Fruit fly (Drosophila melanogaster) whole organism, embryonic: ENCODE results near the gene Der-2.
A peak's percentile ranks its signal among the peaks of the same experiment; 100 is the strongest.

ENCODE experiments used
- ATbp ChIP-seq: fragments of 200-800 bp; sonication (Bioruptor generic); optimal IDR thresholded peaks from 2 replicates; lab custom pipeline; 2017; ENCODE audit warnings: missing biosample characterization, mild to moderate bottlenecking, missing genetic modification characterization, missing genetic modification reagents
- Atf6 ChIP-seq: fragments of 200-800 bp; sonication (Bioruptor generic); IDR thresholded peaks from 2 replicates; pipeline ENCODE4 v1.3.6; 2022; ENCODE audit warnings: missing biosample characterization, missing genetic modification characterization
- Awh ChIP-seq: fragments of 200-800 bp; sonication (Bioruptor generic); IDR thresholded peaks from 2 replicates; pipeline ENCODE4, ENCODE4 v1.3.6; 2022; ENCODE audit warnings: missing biosample characterization, missing genetic modification characterization
- BtbVII ChIP-seq: fragments of 200-800 bp; sonication (Bioruptor generic); optimal IDR thresholded peaks from 3 replicates; lab custom pipeline; 2017; ENCODE audit warnings: missing biosample characterization, mild to moderate bottlenecking, missing genetic modification characterization
- CG10321 ChIP-seq: fragments of 200-800 bp; sonication (Bioruptor generic); IDR thresholded peaks from 2 replicates; pipeline ENCODE4 v1.3.6; 2022; ENCODE audit warnings: missing biosample characterization, missing genetic modification characterization
- CG10366 ChIP-seq: fragments of 200-800 bp; sonication (Bioruptor generic); IDR thresholded peaks from 2 replicates; pipeline ENCODE4 v1.3.6; 2022; ENCODE audit warnings: missing biosample characterization, missing genetic modification characterization
- CG10431 ChIP-seq: fragments of 200-800 bp; sonication (Bioruptor generic); optimal IDR thresholded peaks from 3 replicates; lab custom pipeline; 2018; ENCODE audit warnings: missing biosample characterization, mild to moderate bottlenecking, missing genetic modification characterization
- CG11456 ChIP-seq: fragments of 200-800 bp; sonication (Bioruptor generic); IDR thresholded peaks from 3 replicates; pipeline ENCODE4 v1.3.6; 2022; ENCODE audit warnings: missing biosample characterization, missing genetic modification characterization
- CG13296 ChIP-seq: fragments of 200-800 bp; sonication (Bioruptor generic); optimal IDR thresholded peaks from 3 replicates; lab custom pipeline; 2018; ENCODE audit warnings: missing biosample characterization, mild to moderate bottlenecking, missing genetic modification characterization
- CG1529 ChIP-seq: fragments of 200-800 bp; sonication (Bioruptor generic); optimal IDR thresholded peaks from 3 replicates; lab custom pipeline; 2018; ENCODE audit warnings: missing biosample characterization, missing genetic modification characterization
- CG1647 ChIP-seq: fragments of 200-800 bp; sonication (Bioruptor generic); optimal IDR thresholded peaks from 3 replicates; lab custom pipeline; 2016; ENCODE audit warnings: missing biosample characterization, missing genetic modification characterization
- CG18619 ChIP-seq: fragments of 200-800 bp; sonication (Bioruptor generic); optimal IDR thresholded peaks from 3 replicates; lab custom pipeline; 2017; ENCODE audit warnings: missing biosample characterization, mild to moderate bottlenecking, missing genetic modification characterization
- CG2116 ChIP-seq: fragments of 200-800 bp; sonication (Bioruptor generic); optimal IDR thresholded peaks from 3 replicates; lab custom pipeline; 2018; ENCODE audit warnings: missing biosample characterization, mild to moderate bottlenecking, missing genetic modification characterization
- CG31441 ChIP-seq: fragments of 200-800 bp; sonication (Bioruptor generic); IDR thresholded peaks from 2 replicates; pipeline ENCODE4 v1.3.6; 2022; ENCODE audit warnings: missing biosample characterization, missing genetic modification characterization
- CG4404 ChIP-seq: fragments of 200-800 bp; sonication (Bioruptor generic); IDR thresholded peaks from 2 replicates; pipeline ENCODE4 v1.3.6; 2022; ENCODE audit warnings: missing biosample characterization, missing genetic modification characterization
- CG5180 ChIP-seq: fragments of 200-800 bp; sonication (Bioruptor generic); optimal IDR thresholded peaks from 3 replicates; lab custom pipeline; 2017; ENCODE audit warnings: missing biosample characterization, missing genetic modification characterization, mild to moderate bottlenecking, moderate library complexity, missing genetic modification reagents
- CG6683 ChIP-seq: fragments of 200-800 bp; sonication (Bioruptor generic); optimal IDR thresholded peaks from 2 replicates; lab custom pipeline; 2017; ENCODE audit warnings: missing biosample characterization, mild to moderate bottlenecking, missing genetic modification characterization, missing genetic modification reagents
- CG7839 ChIP-seq: fragments of 200-800 bp; sonication (Bioruptor generic); optimal IDR thresholded peaks from 3 replicates; lab custom pipeline; 2018; ENCODE audit warnings: missing biosample characterization, mild to moderate bottlenecking, missing genetic modification characterization, moderate library complexity
- CG9876 ChIP-seq: fragments of 200-800 bp; sonication (Bioruptor generic); optimal IDR thresholded peaks from 2 replicates; lab custom pipeline; 2016; ENCODE audit warnings: missing biosample characterization, missing genetic modification characterization
- Dip3 ChIP-seq: fragments of 200-800 bp; sonication (Bioruptor generic); optimal IDR thresholded peaks from 3 replicates; lab custom pipeline; 2016; ENCODE audit warnings: missing biosample characterization, missing genetic modification characterization
- HLH3B ChIP-seq: fragments of 200-800 bp; sonication (Bioruptor generic); IDR thresholded peaks from 2 replicates; pipeline ENCODE4 v1.3.6; 2022; ENCODE audit warnings: missing biosample characterization, missing genetic modification characterization
- Hmr ChIP-seq: fragments of 200-800 bp; sonication (Bioruptor generic); optimal IDR thresholded peaks from 3 replicates; lab custom pipeline; 2017; ENCODE audit warnings: mild to moderate bottlenecking, missing biosample characterization, missing genetic modification reagents, missing genetic modification characterization
- Jarid2 ChIP-seq: fragments of 200-800 bp; sonication (Bioruptor generic); optimal IDR thresholded peaks from 3 replicates; lab custom pipeline; 2017; ENCODE audit warnings: mild to moderate bottlenecking, missing biosample characterization, missing genetic modification reagents, missing genetic modification characterization
- MTF-1 ChIP-seq: fragments of 200-800 bp; sonication (Bioruptor generic); optimal IDR thresholded peaks from 2 replicates; lab custom pipeline; 2018; ENCODE audit warnings: missing biosample characterization, mild to moderate bottlenecking, missing genetic modification characterization, borderline replicate concordance
- Meics ChIP-seq: fragments of 200-800 bp; sonication (Bioruptor generic); optimal IDR thresholded peaks from 2 replicates; lab custom pipeline; 2017; ENCODE audit warnings: missing biosample characterization, mild to moderate bottlenecking, missing genetic modification characterization
- Oaz ChIP-seq: fragments of 200-800 bp; sonication (Bioruptor generic); IDR thresholded peaks from 2 replicates; pipeline ENCODE4 v1.3.6; 2022; ENCODE audit warnings: missing biosample characterization, missing genetic modification characterization
- Poxn ChIP-seq: fragments of 200-800 bp; sonication (Bioruptor generic); IDR thresholded peaks from 2 replicates; pipeline ENCODE4 v1.3.6; 2022; ENCODE audit warnings: missing biosample characterization, missing genetic modification characterization
- Sox100B ChIP-seq: fragments of 200-800 bp; sonication (Bioruptor generic); optimal IDR thresholded peaks from 3 replicates; lab custom pipeline; 2018; ENCODE audit warnings: missing biosample characterization, mild to moderate bottlenecking, missing genetic modification characterization
- amos ChIP-seq: fragments of 200-800 bp; sonication (Bioruptor generic); IDR thresholded peaks from 2 replicates; pipeline ENCODE4 v1.3.6; 2022; ENCODE audit warnings: missing biosample characterization, missing genetic modification characterization; ENCODE audit not compliant: partially characterized antibody
- bab2 ChIP-seq: fragments of 200-800 bp; sonication (Bioruptor generic); optimal IDR thresholded peaks from 2 replicates; lab custom pipeline; 2016; ENCODE audit warnings: missing biosample characterization, missing genetic modification characterization
- danr ChIP-seq: fragments of 200-800 bp; sonication (Bioruptor generic); IDR thresholded peaks from 2 replicates; pipeline ENCODE4 v1.3.6; 2022; ENCODE audit warnings: missing biosample characterization, missing genetic modification characterization
- dmrt99B ChIP-seq: fragments of 200-800 bp; sonication (Bioruptor generic); optimal IDR thresholded peaks from 2 replicates; lab custom pipeline; 2018; ENCODE audit warnings: missing biosample characterization, mild to moderate bottlenecking, missing genetic modification characterization, moderate library complexity
- emc ChIP-seq: fragments of 200-800 bp; sonication (Bioruptor generic); optimal IDR thresholded peaks from 2 replicates; lab custom pipeline; 2016; ENCODE audit warnings: missing biosample characterization, missing genetic modification characterization
- esg ChIP-seq: fragments of 200-800 bp; sonication (Bioruptor generic); conservative IDR thresholded peaks from 2 replicates; pipeline ENCODE4 v1.3.6; 2022; ENCODE audit warnings: missing biosample characterization, missing genetic modification characterization
- eyg ChIP-seq: fragments of 200-800 bp; sonication (Bioruptor generic); optimal IDR thresholded peaks from 3 replicates; lab custom pipeline; 2016; ENCODE audit warnings: missing biosample characterization, missing genetic modification characterization
- fd64A ChIP-seq: fragments of 200-800 bp; sonication (Bioruptor generic); optimal IDR thresholded peaks from 3 replicates; lab custom pipeline; 2018; ENCODE audit warnings: missing biosample characterization, mild to moderate bottlenecking, missing genetic modification characterization
- gsb ChIP-seq: fragments of 200-800 bp; sonication (Bioruptor generic); IDR thresholded peaks from 2 replicates; pipeline ENCODE4 v1.3.6; 2022; ENCODE audit warnings: missing biosample characterization, missing genetic modification characterization
- p53 ChIP-seq: fragments of 200-800 bp; sonication (Bioruptor generic); optimal IDR thresholded peaks from 2 replicates; lab custom pipeline; 2016; ENCODE audit warnings: missing biosample characterization, missing genetic modification characterization
- peb ChIP-seq: fragments of 200-800 bp; sonication (Bioruptor generic); IDR thresholded peaks from 2 replicates; pipeline ENCODE4 v1.3.6; 2022; ENCODE audit warnings: missing biosample characterization, missing genetic modification characterization
- sc ChIP-seq, 3 experiments: fragments of >200 bp in 2 of 3; fragments of 200-800 bp in 1 of 3; sonication (Bioruptor generic) in 1 of 3; optimal IDR thresholded peaks; 2 replicates in 2 of 3; 3 replicates in 1 of 3; lab custom pipeline; 2017; ENCODE audit warnings: mild to moderate bottlenecking in 1 of 3, missing biosample characterization in 1 of 3, missing genetic modification characterization in 1 of 3, missing genetic modification reagents in 1 of 3
- sd ChIP-seq: fragments of 200-800 bp; sonication (Bioruptor generic); optimal IDR thresholded peaks from 3 replicates; lab custom pipeline; 2018; ENCODE audit warnings: missing biosample characterization, mild to moderate bottlenecking, missing genetic modification characterization, moderate library complexity
- sim ChIP-seq: fragments of 200-800 bp; sonication (Bioruptor generic); IDR thresholded peaks from 2 replicates; pipeline ENCODE4 v1.3.6; 2022; ENCODE audit warnings: missing biosample characterization, missing genetic modification characterization
- slou ChIP-seq: fragments of 200-800 bp; sonication (Bioruptor generic); optimal IDR thresholded peaks from 3 replicates; lab custom pipeline; 2016; ENCODE audit warnings: missing biosample characterization, missing genetic modification characterization
- so ChIP-seq: fragments of 200-800 bp; sonication (Bioruptor generic); IDR thresholded peaks from 3 replicates; pipeline ENCODE4 v1.3.6; 2022; ENCODE audit warnings: missing biosample characterization, missing genetic modification characterization
- unpg ChIP-seq: fragments of 200-800 bp; sonication (Bioruptor generic); optimal IDR thresholded peaks from 3 replicates; lab custom pipeline; 2018; ENCODE audit warnings: missing biosample characterization, mild to moderate bottlenecking, missing genetic modification characterization, moderate library complexity
- wek ChIP-seq: fragments of 200-800 bp; sonication (Bioruptor generic); optimal IDR thresholded peaks from 3 replicates; lab custom pipeline; 2018; ENCODE audit warnings: missing biosample characterization, mild to moderate bottlenecking, missing genetic modification characterization, moderate library complexity
- wor ChIP-seq: fragments of 200-800 bp; sonication (Bioruptor generic); IDR thresholded peaks from 2 replicates; pipeline ENCODE4 v1.3.6; 2022; ENCODE audit warnings: missing biosample characterization, missing genetic modification characterization
- zen ChIP-seq: fragments of 200-800 bp; sonication (Bioruptor generic); optimal IDR thresholded peaks from 3 replicates; lab custom pipeline; 2018; ENCODE audit warnings: missing biosample characterization, mild to moderate bottlenecking, missing genetic modification characterization, moderate library complexity

Der-2 gene

dm6 chr3R:16449187-16449973, 34.6 kb downstream of the Der-2 start (continued):
- peak; percentile 64 for TF ChIP-seq BtbVII (GFP tag; lab: Kevin White, UChicago)
- TF ChIP-seq dmrt99B (tag; lab: Kevin White, UChicago) = peak; percentile 96
- no peak for TF ChIP-seq sc (optimal IDR thresholded peaks at IDR 0.05; lab: Kevin White, UChicago)
- peak; percentile 87 for TF ChIP-seq sc (GFP tag; optimal IDR thresholded peaks at IDR 0.05; lab: Kevin White, UChicago)
- peak; percentile 96 for TF ChIP-seq Awh (GFP tag; lab: Robert Waterston, UW)
- TF ChIP-seq HLH3B (GFP tag; lab: Robert Waterston, UW) = peak; percentile 97
- peak; percentile 94 for TF ChIP-seq CG1529 (GFP tag; lab: Kevin White, UChicago)
- TF ChIP-seq eyg (GFP tag; lab: Kevin White, UChicago) = peak; percentile 82
- TF ChIP-seq Atf6 (GFP tag; lab: Robert Waterston, UW) = peak; percentile 72
- TF ChIP-seq danr (GFP tag; lab: Robert Waterston, UW) = 0 out of 2 replicates have a peak, but pooled peaks have one; percentile 65
- peak; percentile 49 for TF ChIP-seq CG6683 (GFP tag; lab: Kevin White, UChicago)
- peak; percentile 43 for TF ChIP-seq CG2116 (GFP tag; lab: Kevin White, UChicago)
- peak; percentile 94 for TF ChIP-seq CG1647
- TF ChIP-seq Jarid2 (GFP tag; lab: Kevin White, UChicago) = peak; percentile 70
- TF ChIP-seq wor (GFP tag; lab: Robert Waterston, UW) = peak; percentile 94
- peak; percentile 85 for TF ChIP-seq so (GFP tag; lab: Robert Waterston, UW)
- TF ChIP-seq MTF-1 = peak; percentile 91
- TF ChIP-seq unpg (GFP tag; lab: Kevin White, UChicago) = peak; percentile 97
- TF ChIP-seq amos (GFP tag; lab: Robert Waterston, UW) = peak; percentile 51; the same call in 1 of the 2 replicates
- TF ChIP-seq Hmr = peak; percentile 19
- TF ChIP-seq Oaz (GFP tag; lab: Robert Waterston, UW) = 0 out of 2 replicates have a peak, but pooled peaks have one; percentile 6
- peak; percentile 92 for TF ChIP-seq CG10366 (GFP tag; lab: Robert Waterston, UW)
- TF ChIP-seq Poxn = peak; percentile 49; the same call in 1 of the 2 replicates
- TF ChIP-seq CG5180 = peak; percentile 86
- peak; percentile 91 for TF ChIP-seq esg (GFP tag; lab: Robert Waterston, UW)
- peak; percentile 95 for TF ChIP-seq ATbp (GFP tag; lab: Kevin White, UChicago)
- TF ChIP-seq gsb (GFP tag; lab: Robert Waterston, UW) = peak; percentile 75
- TF ChIP-seq Dip3 (GFP tag; lab: Kevin White, UChicago) = peak; percentile 78
- peak; percentile 92 for TF ChIP-seq fd64A (GFP tag; lab: Kevin White, UChicago)
- peak; percentile 96 for TF ChIP-seq peb (GFP tag; lab: Robert Waterston, UW)
- peak; percentile 43 for TF ChIP-seq slou (GFP tag; lab: Kevin White, UChicago)
- peak; percentile 94 for TF ChIP-seq sim (GFP tag; lab: Robert Waterston, UW)
- TF ChIP-seq CG13296 = peak; percentile 70
- peak; percentile 88 for TF ChIP-seq Sox100B
- TF ChIP-seq CG31441 (GFP tag; lab: Robert Waterston, UW) = peak; percentile 93
- TF ChIP-seq zen (tag; lab: Kevin White, UChicago) = peak; percentile 93
- peak; percentile 89 for TF ChIP-seq CG18619 (GFP tag; lab: Kevin White, UChicago)
- peak; percentile 82 for TF ChIP-seq p53 (GFP tag; lab: Kevin White, UChicago)
- TF ChIP-seq bab2 (GFP tag; lab: Kevin White, UChicago) = peak; percentile 97
- peak; percentile 95 for TF ChIP-seq CG4404 (GFP tag; lab: Robert Waterston, UW)
- TF ChIP-seq CG7839 (tag; lab: Kevin White, UChicago) = peak; percentile 96
- TF ChIP-seq CG10431 = peak; percentile 95
- TF ChIP-seq CG11456 = peak; percentile 95
- peak; percentile 80 for TF ChIP-seq wek
- TF ChIP-seq CG9876 (GFP tag; lab: Kevin White, UChicago) = peak; percentile 76
- peak; percentile 34; the same call in 1 of the 2 replicates for TF ChIP-seq CG10321 (GFP tag; lab: Robert Waterston, UW)
- peak; percentile 34 for TF ChIP-seq emc
- peak; percentile 62 for TF ChIP-seq sd (tag; lab: Kevin White, UChicago)
- TF ChIP-seq Meics (GFP tag; lab: Kevin White, UChicago) = peak; percentile 76
